Fruit fly (Drosophila melanogaster) whole organism, embryonic: ENCODE data around the gene mil.

Experiments
- Adf1 ChIP-seq: fragments of 200-800 bp; sonication (Bioruptor generic); IDR thresholded peaks from 2 replicates; pipeline ENCODE4 v1.3.6; 2022; ENCODE audit warnings: missing biosample characterization, missing genetic modification characterization
- Blimp-1 ChIP-seq: fragments of 200-800 bp; sonication (Bioruptor generic); optimal IDR thresholded peaks from 3 replicates; lab custom pipeline; 2018; ENCODE audit warnings: missing biosample characterization, missing genetic modification characterization, mild to moderate bottlenecking, moderate library complexity, missing genetic modification reagents
- CG10366 ChIP-seq: fragments of 200-800 bp; sonication (Bioruptor generic); IDR thresholded peaks from 2 replicates; pipeline ENCODE4 v1.3.6; 2022; ENCODE audit warnings: missing biosample characterization, missing genetic modification characterization
- CG10979 ChIP-seq: fragments of 200-800 bp; sonication (Bioruptor generic); optimal IDR thresholded peaks from 2 replicates; lab custom pipeline; 2018; ENCODE audit warnings: missing biosample characterization, mild to moderate bottlenecking, missing genetic modification characterization, moderate library complexity
- CG11560 ChIP-seq: fragments of 200-800 bp; sonication (Bioruptor generic); IDR thresholded peaks from 3 replicates; pipeline ENCODE4 v1.3.6; 2022; ENCODE audit warnings: missing biosample characterization, missing genetic modification characterization
- CG1233 ChIP-seq: fragments of 200-800 bp; sonication (Bioruptor generic); optimal IDR thresholded peaks from 4 replicates; lab custom pipeline; 2018; ENCODE audit warnings: missing biosample characterization, mild to moderate bottlenecking, missing genetic modification characterization
- CG13287 ChIP-seq: fragments of 200-800 bp; sonication (Bioruptor generic); IDR thresholded peaks from 2 replicates; pipeline ENCODE4 v1.3.6; 2022; ENCODE audit warnings: missing biosample characterization, missing genetic modification characterization; ENCODE audit not compliant: partially characterized antibody
- CG14441 ChIP-seq: fragments of 200-800 bp; sonication (Bioruptor generic); IDR thresholded peaks from 2 replicates; pipeline ENCODE4 v1.3.6; 2022; ENCODE audit warnings: missing biosample characterization, missing genetic modification characterization
- CG15269 ChIP-seq: fragments of 200-800 bp; sonication (Bioruptor generic); optimal IDR thresholded peaks from 2 replicates; lab custom pipeline; 2018; ENCODE audit warnings: missing biosample characterization, mild to moderate bottlenecking, missing genetic modification characterization, moderate library complexity
- CG15514 ChIP-seq: fragments of 200-800 bp; sonication (Bioruptor generic); optimal IDR thresholded peaks from 3 replicates; lab custom pipeline; 2017; ENCODE audit warnings: missing biosample characterization, missing genetic modification characterization, mild to moderate bottlenecking, moderate library complexity, missing genetic modification reagents
- CG1647 ChIP-seq: fragments of 200-800 bp; sonication (Bioruptor generic); optimal IDR thresholded peaks from 3 replicates; lab custom pipeline; 2016; ENCODE audit warnings: missing biosample characterization, missing genetic modification characterization
- CG16813 ChIP-seq: fragments of 200-800 bp; sonication (Bioruptor generic); IDR thresholded peaks from 3 replicates; pipeline ENCODE4 v1.3.6; 2022; ENCODE audit warnings: missing biosample characterization, missing genetic modification characterization; ENCODE audit not compliant: partially characterized antibody
- CG1832 ChIP-seq: fragments of 200-800 bp; sonication (Bioruptor generic); optimal IDR thresholded peaks from 2 replicates; lab custom pipeline; 2017; ENCODE audit warnings: missing biosample characterization, mild to moderate bottlenecking, missing genetic modification characterization, inconsistent platforms
- CG2120 ChIP-seq: fragments of 200-800 bp; sonication (Bioruptor generic); optimal IDR thresholded peaks from 3 replicates; lab custom pipeline; 2016; ENCODE audit warnings: missing biosample characterization, missing genetic modification characterization
- CG30431 ChIP-seq: fragments of 200-800 bp; sonication (Bioruptor generic); optimal IDR thresholded peaks from 2 replicates; lab custom pipeline; 2017; ENCODE audit warnings: missing biosample characterization, missing genetic modification characterization
- CG3065 ChIP-seq: fragments of 200-800 bp; sonication (Bioruptor generic); optimal IDR thresholded peaks from 2 replicates; lab custom pipeline; 2016; ENCODE audit warnings: missing biosample characterization, missing genetic modification characterization
- CG43689 ChIP-seq: fragments of 200-800 bp; sonication (Bioruptor generic); IDR thresholded peaks from 2 replicates; pipeline ENCODE4 v1.3.6; 2022; ENCODE audit warnings: missing biosample characterization, missing genetic modification characterization
- CG7987 ChIP-seq: fragments of 200-800 bp; sonication (Bioruptor generic); optimal IDR thresholded peaks from 2 replicates; lab custom pipeline; 2018; ENCODE audit warnings: missing biosample characterization, mild to moderate bottlenecking, missing genetic modification characterization, moderate library complexity
- CG8281 ChIP-seq: fragments of 200-800 bp; sonication (Bioruptor generic); optimal IDR thresholded peaks from 2 replicates; lab custom pipeline; 2018; ENCODE audit warnings: missing biosample characterization, mild to moderate bottlenecking, missing genetic modification characterization, moderate library complexity
- CG8924 ChIP-seq: fragments of 200-800 bp; optimal IDR thresholded peaks from 3 replicates; lab custom pipeline; 2019; ENCODE audit warnings: missing biosample characterization, mild to moderate bottlenecking, missing genetic modification characterization, moderate library complexity
- CG9797 ChIP-seq: fragments of 200-800 bp; sonication (Bioruptor generic); optimal IDR thresholded peaks from 3 replicates; lab custom pipeline; 2018; ENCODE audit warnings: missing biosample characterization, mild to moderate bottlenecking, missing genetic modification characterization
- Chrac-16 ChIP-seq: fragments of 200-800 bp; sonication (Bioruptor generic); optimal IDR thresholded peaks from 3 replicates; lab custom pipeline; 2016; ENCODE audit warnings: missing biosample characterization, missing genetic modification characterization
- D19B ChIP-seq: fragments of 200-800 bp; sonication (Bioruptor generic); optimal IDR thresholded peaks from 2 replicates; lab custom pipeline; 2017; ENCODE audit warnings: missing biosample characterization, mild to moderate bottlenecking, missing genetic modification characterization
- Dek ChIP-seq: fragments of 200-800 bp; sonication (Bioruptor generic); optimal IDR thresholded peaks from 3 replicates; lab custom pipeline; 2019; ENCODE audit warnings: missing biosample characterization, mild to moderate bottlenecking, missing genetic modification characterization, moderate library complexity
- Dll ChIP-seq: fragments of 200-800 bp; sonication (Bioruptor generic); IDR thresholded peaks from 4 replicates; pipeline ENCODE4 v1.3.6; 2022; ENCODE audit warnings: missing biosample characterization, missing genetic modification characterization; ENCODE audit not compliant: partially characterized antibody
- Doc2 ChIP-seq: fragments of 200-800 bp; sonication (Bioruptor generic); IDR thresholded peaks from 2 replicates; pipeline ENCODE4 v1.3.6; 2022; ENCODE audit warnings: missing biosample characterization, missing genetic modification characterization
- Doc3 ChIP-seq: fragments of 200-800 bp; sonication (Bioruptor generic); IDR thresholded peaks from 3 replicates; pipeline ENCODE4 v1.3.6; 2022; ENCODE audit warnings: missing biosample characterization, missing genetic modification characterization; ENCODE audit not compliant: partially characterized antibody
- GATAe ChIP-seq: fragments of 200-800 bp; sonication (Bioruptor generic); conservative IDR thresholded peaks from 2 replicates; pipeline ENCODE4 v1.3.6; 2022; ENCODE audit warnings: missing biosample characterization, missing genetic modification characterization
- Hr3 ChIP-seq: fragments of 200-800 bp; sonication (Bioruptor generic); optimal IDR thresholded peaks from 3 replicates; lab custom pipeline; 2016; ENCODE audit warnings: missing biosample characterization, missing genetic modification characterization
- Hr51 ChIP-seq, 2 experiments: fragments of 200-800 bp; sonication (Bioruptor generic); optimal IDR thresholded peaks; 2 replicates in 1 of 2; 3 replicates in 1 of 2; lab custom pipeline; 2016 to 2018; ENCODE audit warnings: missing biosample characterization in 2 of 2, missing genetic modification characterization in 2 of 2, mild to moderate bottlenecking in 1 of 2, moderate library complexity in 1 of 2
- Lim3 ChIP-seq: fragments of 200-800 bp; sonication (Bioruptor generic); IDR thresholded peaks from 2 replicates; pipeline ENCODE4 v1.3.6; 2022; ENCODE audit warnings: missing biosample characterization, missing genetic modification characterization
- Max ChIP-seq: fragments of 200-800 bp; sonication (Bioruptor generic); optimal IDR thresholded peaks from 2 replicates; lab custom pipeline; 2016; ENCODE audit warnings: missing biosample characterization, mild to moderate bottlenecking, missing genetic modification characterization
- Neu2 ChIP-seq: fragments of 200-800 bp; sonication (Bioruptor generic); optimal IDR thresholded peaks from 3 replicates; lab custom pipeline; 2016; ENCODE audit warnings: missing biosample characterization, missing genetic modification characterization, borderline replicate concordance
- Oaz ChIP-seq: fragments of 200-800 bp; sonication (Bioruptor generic); IDR thresholded peaks from 2 replicates; pipeline ENCODE4 v1.3.6; 2022; ENCODE audit warnings: missing biosample characterization, missing genetic modification characterization
- Six4 ChIP-seq: fragments of 200-800 bp; sonication (Bioruptor generic); optimal IDR thresholded peaks from 2 replicates; lab custom pipeline; 2016; ENCODE audit warnings: missing biosample characterization, missing genetic modification characterization
- Sry-δ ChIP-seq: fragments of 200-800 bp; sonication (Bioruptor generic); optimal IDR thresholded peaks from 2 replicates; lab custom pipeline; 2016; ENCODE audit warnings: missing biosample characterization, missing genetic modification characterization
- Taf1 ChIP-seq: fragments of 200-800 bp; sonication (Bioruptor generic); IDR thresholded peaks from 2 replicates; pipeline ENCODE4 v1.3.6; 2022; ENCODE audit warnings: missing biosample characterization, missing genetic modification characterization
- croc ChIP-seq: fragments of 200-800 bp; sonication (Bioruptor generic); conservative IDR thresholded peaks from 3 replicates; pipeline ENCODE4 v1.3.6; 2022; ENCODE audit warnings: missing biosample characterization, missing genetic modification characterization
- esg ChIP-seq: fragments of 200-800 bp; sonication (Bioruptor generic); conservative IDR thresholded peaks from 2 replicates; pipeline ENCODE4 v1.3.6; 2022; ENCODE audit warnings: missing biosample characterization, missing genetic modification characterization
- exex ChIP-seq: fragments of 200-800 bp; sonication (Bioruptor generic); optimal IDR thresholded peaks from 4 replicates; lab custom pipeline; 2018; ENCODE audit warnings: missing biosample characterization, mild to moderate bottlenecking, missing genetic modification characterization, moderate library complexity
- gce ChIP-seq: fragments of 200-800 bp; sonication (Bioruptor generic); IDR thresholded peaks from 3 replicates; pipeline ENCODE4 v1.3.6; 2022; ENCODE audit warnings: missing biosample characterization, missing genetic modification characterization
- ham ChIP-seq: fragments of 200-800 bp; sonication (Bioruptor generic); IDR thresholded peaks from 2 replicates; pipeline ENCODE4 v1.3.6; 2022; ENCODE audit warnings: missing biosample characterization, missing genetic modification characterization
- kah ChIP-seq: fragments of 200-800 bp; sonication (Bioruptor generic); optimal IDR thresholded peaks from 2 replicates; lab custom pipeline; 2018; ENCODE audit warnings: missing biosample characterization, mild to moderate bottlenecking, missing genetic modification characterization
- knrl ChIP-seq: fragments of 200-800 bp; sonication (Bioruptor generic); IDR thresholded peaks from 3 replicates; pipeline ENCODE4 v1.3.6; 2022; ENCODE audit warnings: missing biosample characterization, missing genetic modification characterization; ENCODE audit not compliant: partially characterized antibody
- luna ChIP-seq: fragments of 200-800 bp; sonication (Bioruptor generic); optimal IDR thresholded peaks from 2 replicates; lab custom pipeline; 2016; ENCODE audit warnings: missing biosample characterization, missing genetic modification characterization
- otp ChIP-seq: fragments of 200-800 bp; sonication (Bioruptor generic); IDR thresholded peaks from 3 replicates; pipeline ENCODE4, ENCODE4 v1.3.6; 2022; ENCODE audit warnings: missing biosample characterization, missing genetic modification characterization
- sd ChIP-seq: fragments of 200-800 bp; sonication (Bioruptor generic); optimal IDR thresholded peaks from 3 replicates; lab custom pipeline; 2018; ENCODE audit warnings: missing biosample characterization, mild to moderate bottlenecking, missing genetic modification characterization, moderate library complexity
- sisA ChIP-seq: fragments of 200-800 bp; sonication (Bioruptor generic); IDR thresholded peaks from 2 replicates; pipeline ENCODE4 v1.3.6; 2022; ENCODE audit warnings: missing biosample characterization, missing genetic modification characterization
- stc ChIP-seq: fragments of 200-800 bp; sonication (Bioruptor generic); IDR thresholded peaks from 2 replicates; pipeline ENCODE4 v1.3.6; 2022; ENCODE audit warnings: missing biosample characterization, missing genetic modification characterization
- unpg ChIP-seq: fragments of 200-800 bp; sonication (Bioruptor generic); optimal IDR thresholded peaks from 3 replicates; lab custom pipeline; 2018; ENCODE audit warnings: missing biosample characterization, mild to moderate bottlenecking, missing genetic modification characterization, moderate library complexity
- wdn ChIP-seq: fragments of 200-800 bp; sonication (Bioruptor generic); IDR thresholded peaks from 2 replicates; pipeline ENCODE4 v1.3.6; 2022; ENCODE audit warnings: missing biosample characterization, missing genetic modification characterization

mil gene

dm6 chr3R:27919385-27919789 is 7.1 kb downstream of the mil start, which contains the start of gene Boh1 (continued):
- TF ChIP-seq Doc3 (GFP tag; lab: Robert Waterston, UW) (no peak), CG1233 (GFP tag; lab: Kevin White, UChicago) (no peak), gce (GFP tag; lab: Robert Waterston, UW) (no peak), CG8924 (tag; lab: Kevin White, UChicago) (peak; percentile 62), otp (GFP tag; lab: Robert Waterston, UW) (no peak), CG11560 (no peak), D19B (no peak), CG43689 (no peak), unpg (GFP tag; lab: Kevin White, UChicago) (peak; percentile 21), Blimp-1 (peak; percentile 13), CG15269 (tag; lab: Kevin White, UChicago) (peak; percentile 45), Hr3 (GFP tag; lab: Kevin White, UChicago) (peak; percentile 12), kah (GFP tag; lab: Kevin White, UChicago) (no peak), Taf1 (no peak), CG16813 (GFP tag; lab: Robert Waterston, UW) (no peak), CG10366 (no peak), luna (GFP tag; lab: Kevin White, UChicago) (no peak), Doc2 (GFP tag; lab: Robert Waterston, UW) (no peak), CG1647 (GFP tag; lab: Kevin White, UChicago) (no peak), CG7987 (no peak), Dll (GFP tag; lab: Robert Waterston, UW) (no peak), CG30431 (GFP tag; lab: Kevin White, UChicago) (no peak), CG13287 (GFP tag; lab: Robert Waterston, UW) (no peak; the same call in 1 of the 2 replicates), Chrac-16 (GFP tag; lab: Kevin White, UChicago) (no peak), CG3065 (GFP tag; lab: Kevin White, UChicago) (no peak), Max (GFP tag; lab: Kevin White, UChicago) (no peak), CG15514 (GFP tag; lab: Kevin White, UChicago) (peak; percentile 54), CG2120 (GFP tag; lab: Kevin White, UChicago) (peak; percentile 3), knrl (GFP tag; lab: Robert Waterston, UW) (no peak), esg (GFP tag; lab: Robert Waterston, UW) (no peak), ham (no peak), sisA (GFP tag; lab: Robert Waterston, UW) (no peak), CG1832 (GFP tag; lab: Kevin White, UChicago) (no peak), GATAe (GFP tag; lab: Robert Waterston, UW) (no peak), Dek (tag; lab: Kevin White, UChicago) (peak; percentile 28), CG8281 (tag; lab: Kevin White, UChicago) (no peak), Neu2 (GFP tag; lab: Kevin White, UChicago) (no peak), Oaz (GFP tag; lab: Robert Waterston, UW) (no peak), wdn (GFP tag; lab: Robert Waterston, UW) (no peak), CG10979 (tag; lab: Kevin White, UChicago) (peak; percentile 36), Sry-δ (no peak), CG14441 (GFP tag; lab: Robert Waterston, UW) (peak; percentile 28; the same call in 1 of the 2 replicates), Six4 (no peak), Lim3 (no peak), croc (no peak), CG9797 (no peak), exex (tag; lab: Kevin White, UChicago) (no peak), Adf1 (no peak), sd (tag; lab: Kevin White, UChicago) (no peak), Hr51 (GFP tag; optimal IDR thresholded peaks at IDR 0.05; lab: Kevin White, UChicago) (peak in 1 of 2 experiments; percentile 24), stc (GFP tag; lab: Robert Waterston, UW) (no peak)
